Worm (Caenorhabditis elegans) whole organism, L4 larva: ENCODE results near the gene eri-3.

Experiments used
- ama-1 ChIP-seq: fragments of 150-350 bp; optimal IDR thresholded peaks from 2 replicates; lab custom pipeline; 2014; ENCODE audit warnings: inconsistent platforms, mixed read lengths
- lin-15B ChIP-seq: fragments of 150-350 bp; sonication (generic microtip); optimal IDR thresholded peaks from 3 replicates; lab custom pipeline; 2014; ENCODE audit warnings: missing biosample characterization, missing genetic modification characterization

DNA sequence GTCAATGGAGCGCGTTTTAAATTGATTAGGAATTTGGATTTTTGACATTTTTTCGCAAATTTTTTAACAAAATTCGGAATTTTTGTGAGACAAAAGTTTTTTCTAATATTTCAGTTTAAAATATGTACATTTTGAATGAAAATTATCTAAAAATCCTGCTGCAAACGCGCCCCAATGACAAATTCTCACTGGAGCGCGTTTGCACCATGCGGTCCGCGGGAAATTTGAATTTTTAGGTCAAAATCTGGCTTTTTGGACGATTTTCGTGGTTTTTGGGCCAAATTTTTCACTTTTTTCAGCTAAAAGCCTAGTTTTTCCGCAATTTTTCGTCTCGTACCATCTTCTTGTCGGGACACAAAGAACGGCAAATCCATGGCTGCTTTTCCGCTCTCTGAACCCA is 9.4 kb downstream of the eri-3 start:
- TF ChIP-seq lin-15B (tag; lab: Kevin White, UChicago) (no peak), ama-1 (lab: Kevin White, UChicago) (no peak)
